Worm (Caenorhabditis elegans) whole organism, L4/young adult: ENCODE data around the gene btb-14.

ENCODE experiments used
- W03F9.2 ChIP-seq: fragments of 150-350 bp; optimal IDR thresholded peaks from 2 replicates; lab custom pipeline; 2014; ENCODE audit warnings: missing biosample characterization, missing genetic modification characterization
- dao-5 ChIP-seq: sonication (generic microtip); optimal IDR thresholded peaks from 2 replicates; lab custom pipeline; 2016; ENCODE audit warnings: missing genotype, missing genetic modification characterization, moderate library complexity, missing compliant biosample characterization
- him-1 ChIP-seq: sonication (generic microtip); optimal IDR thresholded peaks from 2 replicates; lab custom pipeline; 2016; ENCODE audit warnings: missing genotype, missing genetic modification reagents, missing genetic modification characterization, missing compliant biosample characterization

Gene btb-14

ce11 chrII:12393690-12394089 lies 10.4 kb downstream of the btb-14 start, which contains the start of gene Y57A10B.7:
Y57A10B.7 (minus strand) TSS chrII:12393790.
- no peak for TF ChIP-seq dao-5 (tag; lab: Kevin White, UChicago)
- TF ChIP-seq him-1 (tag; lab: Kevin White, UChicago), result no peak
- TF ChIP-seq W03F9.2 (tag; lab: Kevin White, UChicago), result no peak

ce11 chrII:12394138-12394537 lies 10.9 kb downstream of the btb-14 start:
- TF ChIP-seq him-1 (tag; lab: Kevin White, UChicago) (no peak), dao-5 (tag; lab: Kevin White, UChicago) (no peak), W03F9.2 (tag; lab: Kevin White, UChicago) (no peak)

- no peak for TF ChIP-seq him-1 (tag; lab: Kevin White, UChicago)
- no peak for TF ChIP-seq dao-5 (tag; lab: Kevin White, UChicago)
Measured at ce11 chrII:12397656-12398055, 14.4 kb downstream of the btb-14 start, which contains the start of gene F57G9.7. F57G9.7 (minus strand) TSS chrII:12397756.

- TF ChIP-seq him-1 (tag; lab: Kevin White, UChicago) (no peak), dao-5 (tag; lab: Kevin White, UChicago) (no peak), W03F9.2 (tag; lab: Kevin White, UChicago) (no peak)
Measured at ce11 chrII:12401791-12402190, 18.5 kb downstream of the btb-14 start, which contains the start of gene sre-29. sre-29 (minus strand) TSS chrII:12401891.

- TF ChIP-seq dao-5 (tag; lab: Kevin White, UChicago), result no peak
- no peak for TF ChIP-seq W03F9.2 (tag; lab: Kevin White, UChicago)
- TF ChIP-seq him-1 (tag; lab: Kevin White, UChicago), result no peak
Measured at ce11 chrII:12406394-12406793, 23.1 kb downstream of the btb-14 start, which contains the start of gene sre-30. sre-30 (minus strand) TSS chrII:12406494.

ce11 chrII:12408717-12409116 lies 25.5 kb downstream of the btb-14 start, which contains the start of gene sre-31:
sre-31 (minus strand) TSS chrII:12408817.
- no peak for TF ChIP-seq dao-5 (tag; lab: Kevin White, UChicago)

ce11 chrII:12410107-12410506 lies 26.8 kb downstream of the btb-14 start, which contains the start of gene F57G9.3:
F57G9.3 (minus strand) TSS chrII:12410207.
- TF ChIP-seq him-1 (tag; lab: Kevin White, UChicago), result no peak
- no peak for TF ChIP-seq dao-5 (tag; lab: Kevin White, UChicago)
- no peak for TF ChIP-seq W03F9.2 (tag; lab: Kevin White, UChicago)

ce11 chrII:12412417-12412816 lies 29.2 kb downstream of the btb-14 start, which contains the start of gene Y57A10C.1:
Y57A10C.1 (minus strand) TSS chrII:12412517.
- no peak for TF ChIP-seq him-1 (tag; lab: Kevin White, UChicago)
- no peak for TF ChIP-seq dao-5 (tag; lab: Kevin White, UChicago)
- TF ChIP-seq W03F9.2 (tag; lab: Kevin White, UChicago), result no peak

ce11 chrII:12414805-12415204 lies 31.5 kb downstream of the btb-14 start, which contains the start of gene Y57A10C.11:
Y57A10C.11 (minus strand) TSS chrII:12414905.
- TF ChIP-seq dao-5 (tag; lab: Kevin White, UChicago) (no peak), him-1 (tag; lab: Kevin White, UChicago) (no peak), W03F9.2 (tag; lab: Kevin White, UChicago) (no peak)

ce11 chrII:12417514-12417913 lies 34.3 kb downstream of the btb-14 start, which contains the start of gene sre-27:
sre-27 (minus strand) TSS chrII:12417614.
- no peak for TF ChIP-seq W03F9.2 (tag; lab: Kevin White, UChicago)
- no peak for TF ChIP-seq him-1 (tag; lab: Kevin White, UChicago)
- no peak for TF ChIP-seq dao-5 (tag; lab: Kevin White, UChicago)

ce11 chrII:12417996-12418395 lies 34.7 kb downstream of the btb-14 start:
- no peak for TF ChIP-seq W03F9.2 (tag; lab: Kevin White, UChicago)
- no peak for TF ChIP-seq him-1 (tag; lab: Kevin White, UChicago)
- no peak for TF ChIP-seq dao-5 (tag; lab: Kevin White, UChicago)

ce11 chrII:12420486-12420885 lies 37.2 kb downstream of the btb-14 start, which contains the start of gene sre-26:
sre-26 (minus strand) TSS chrII:12420586.
- TF ChIP-seq W03F9.2 (tag; lab: Kevin White, UChicago) (no peak), him-1 (tag; lab: Kevin White, UChicago) (no peak), dao-5 (tag; lab: Kevin White, UChicago) (no peak)

- TF ChIP-seq W03F9.2 (tag; lab: Kevin White, UChicago), result peak; percentile 32
- no peak for TF ChIP-seq dao-5 (tag; lab: Kevin White, UChicago)
- TF ChIP-seq him-1 (tag; lab: Kevin White, UChicago), result no peak
Measured at ce11 chrII:12425644-12426222, 42.5 kb downstream of the btb-14 start, which contains the start of gene daf-22. daf-22 (minus strand) TSS chrII:12425694.

ce11 chrII:12429743-12430142 lies 46.5 kb downstream of the btb-14 start, which contains the start of gene Y57A10C.8:
Y57A10C.8 (minus strand) TSS chrII:12429843.
- TF ChIP-seq dao-5 (tag; lab: Kevin White, UChicago) (no peak), him-1 (tag; lab: Kevin White, UChicago) (no peak), W03F9.2 (tag; lab: Kevin White, UChicago) (no peak)
